Worm (Caenorhabditis elegans): Measurements from ENCODE around the gene F09C6.16.

Gene F09C6.16

ce11 chrV:16873642-16874041 lies 36.1 kb downstream of the F09C6.16 start, which contains the start of gene srw-23:
Gene srw-23, plus strand, starts transcription at chrV:16873942.
- TF ChIP-seq ceh-58 (GFP tag; IDR thresholded peaks at IDR 0.05) = no peak
- TF ChIP-seq akir-1 (GFP tag; optimal IDR thresholded peaks at IDR 0.05) = no peak
- TF ChIP-seq die-1 (tag; optimal IDR thresholded peaks at IDR 0.05) = no peak
- TF ChIP-seq gei-17 (GFP tag; optimal IDR thresholded peaks at IDR 0.05) = no peak
- TF ChIP-seq B0336.3 (GFP tag; IDR thresholded peaks at IDR 0.05) = no peak
- TF ChIP-seq F57A8.1 (GFP tag; optimal IDR thresholded peaks at IDR 0.05) = no peak
- no peak for TF ChIP-seq cebp-1 (GFP tag; IDR thresholded peaks at IDR 0.05)
- no peak for TF ChIP-seq cebp-1 (tag; optimal IDR thresholded peaks at IDR 0.05)
- TF ChIP-seq lag-1 (GFP tag; IDR thresholded peaks at IDR 0.05) = no peak
- no peak for TF ChIP-seq snpc-1.3 (tag; optimal IDR thresholded peaks at IDR 0.05; ENCODE audit: insufficient read depth)
- TF ChIP-seq ztf-18 (tag; optimal IDR thresholded peaks at IDR 0.05) = no peak
- TF ChIP-seq hmg-20 (GFP tag; IDR thresholded peaks at IDR 0.05) = no peak
- TF ChIP-seq F52B5.7 (tag; optimal IDR thresholded peaks at IDR 0.05) = no peak
- no peak for TF ChIP-seq somi-1 (GFP tag; optimal IDR thresholded peaks at IDR 0.05)
- TF ChIP-seq attf-5 (GFP tag; optimal IDR thresholded peaks at IDR 0.05) = no peak
- no peak for TF ChIP-seq lin-54 (GFP tag; optimal IDR thresholded peaks at IDR 0.05)
- no peak for TF ChIP-seq chd-7 (tag; optimal IDR thresholded peaks at IDR 0.05)
- TF ChIP-seq xnd-1 (tag; optimal IDR thresholded peaks at IDR 0.05) = no peak

- TF ChIP-seq hrde-1 (tag; optimal IDR thresholded peaks at IDR 0.05; ENCODE audit: borderline replicate concordance) = no peak
- TF ChIP-seq bed-1 (GFP tag; IDR thresholded peaks at IDR 0.05) = no peak
- no peak for TF ChIP-seq nfya-1 (tag; optimal IDR thresholded peaks at IDR 0.05; ENCODE audit: borderline replicate concordance, insufficient read depth)
- no peak for TF ChIP-seq B0035.1 (tag; optimal IDR thresholded peaks at IDR 0.05)
- TF ChIP-seq mel-28 (tag; optimal IDR thresholded peaks at IDR 0.05; ENCODE audit: borderline replicate concordance) = no peak
- TF ChIP-seq B0019.2 (GFP tag; conservative IDR thresholded peaks at IDR 0.05) = no peak
- no peak for TF ChIP-seq ztf-28 (GFP tag; IDR thresholded peaks at IDR 0.05)
- no peak for TF ChIP-seq mes-4 (tag; optimal IDR thresholded peaks at IDR 0.05)
- no peak for TF ChIP-seq lin-54 (GFP tag; optimal IDR thresholded peaks at IDR 0.05)
- TF ChIP-seq mxl-1 (tag; optimal IDR thresholded peaks at IDR 0.05) = no peak
- no peak for TF ChIP-seq nhr-120 (GFP tag; IDR thresholded peaks at IDR 0.05)
- no peak for TF ChIP-seq K11D2.4 (GFP tag; IDR thresholded peaks at IDR 0.05)
- no peak for TF ChIP-seq tbp1 (GFP tag; optimal IDR thresholded peaks at IDR 0.05)
- no peak for TF ChIP-seq T07F8.4 (tag; optimal IDR thresholded peaks at IDR 0.05)
Measured at ce11 chrV:16871387-16871786, 38.4 kb downstream of the F09C6.16 start, which contains the start of gene thn-4. Gene thn-4, minus strand, starts transcription at chrV:16871487.

- no peak for TF ChIP-seq fkh-3 (tag; optimal IDR thresholded peaks at IDR 0.05)
Measured at ce11 chrV:16869740-16870139, 40.0 kb downstream of the F09C6.16 start, which contains the start of gene clec-33. Gene clec-33, minus strand, starts transcription at chrV:16869840.

- no peak for TF ChIP-seq ekl-4 (GFP tag; IDR thresholded peaks at IDR 0.05)
- TF ChIP-seq athp-1 (tag; optimal IDR thresholded peaks at IDR 0.05) = no peak
- no peak for TF ChIP-seq F57A8.1 (GFP tag; optimal IDR thresholded peaks at IDR 0.05)
- no peak for TF ChIP-seq ceh-79 (tag; optimal IDR thresholded peaks at IDR 0.05)
- TF ChIP-seq lsy-27 (tag; optimal IDR thresholded peaks at IDR 0.05; ENCODE audit: borderline replicate concordance, insufficient read depth) = no peak
Measured at ce11 chrV:16865404-16865803, 44.4 kb downstream of the F09C6.16 start, which contains the start of gene clec-28. Gene clec-28, plus strand, starts transcription at chrV:16865704.

All from whole organism, young adult.